Fruit fly (Drosophila melanogaster) ovary, adult (tissue): ENCODE measurements around the gene CG9302.
A peak's percentile ranks its signal among the peaks of the same experiment; 100 is the strongest.

Source experiments
- CG17801 ChIP-seq: fragments of 200-800 bp; optimal IDR thresholded peaks from 2 replicates; lab custom pipeline; 2019; ENCODE audit warnings: missing biosample characterization, mild to moderate bottlenecking, missing genetic modification characterization, moderate library complexity; ENCODE audit not compliant: partially characterized antibody

The CG9302 gene

dm6 chr2L:13378488-13378964, at the start of gene CG9302, which contains the start of gene beta'COP:
CG9302 (minus strand) TSS chr2L:13378538.
beta'COP (plus strand) TSS chr2L:13378902.
- TF ChIP-seq CG17801, result peak; percentile 81

- TF ChIP-seq CG17801, result no peak
These were observed 36.5 kb upstream of the CG9302 start, which contains the start of the genes CG16956, CG42784 and CG43850 for dm6 chr2L:13414525-13415481. CG16956 (minus strand) TSS chr2L:13414575. CG42784 (plus strand) TSS chr2L:13415431. CG43850 (plus strand) TSS chr2L:13415431.

- TF ChIP-seq CG17801, result no peak
These were observed 33.9 kb upstream of the CG9302 start, which contains the start of gene Flad2 for dm6 chr2L:13412219-13412618. Flad2 (plus strand) TSS chr2L:13412519.

- TF ChIP-seq CG17801, result peak; percentile 68
These were observed 33.2 kb upstream of the CG9302 start, which contains the start of gene Vm34Ca for dm6 chr2L:13411566-13411965. Vm34Ca (minus strand) TSS chr2L:13411631.

- peak; percentile 75 for TF ChIP-seq CG17801
These were observed 21.2 kb upstream of the CG9302 start for dm6 chr2L:13399565-13399964.

- peak; percentile 89 for TF ChIP-seq CG17801
These were observed 20.4 kb upstream of the CG9302 start, which contains the start of the genes CG10859 and CG7110 for dm6 chr2L:13398614-13399161. CG10859 (minus strand) TSS chr2L:13398664. CG7110 (plus strand) TSS chr2L:13398991.

dm6 chr2L:13397393-13397792, 19.1 kb upstream of the CG9302 start:
- TF ChIP-seq CG17801, result no peak

dm6 chr2L:13396084-13396483, 17.7 kb upstream of the CG9302 start, which contains the start of gene CG16957:
CG16957 (minus strand) TSS chr2L:13396184.
- TF ChIP-seq CG17801, result no peak

dm6 chr2L:13394903-13395302, 16.6 kb upstream of the CG9302 start, which contains the start of gene RpL24:
RpL24 (minus strand) TSS chr2L:13395131.
- peak; percentile 98 for TF ChIP-seq CG17801

- peak; percentile 99 for TF ChIP-seq CG17801
These were observed 8.9 kb upstream of the CG9302 start, which contains the start of the genes Ing5 and CG7099 for dm6 chr2L:13387255-13387654. Ing5 (minus strand) TSS chr2L:13387312. CG7099 (plus strand) TSS chr2L:13387571.

- TF ChIP-seq CG17801, result peak; percentile 29
These were observed 4.2 kb upstream of the CG9302 start, which contains the start of gene loqs for dm6 chr2L:13382351-13383029. loqs (plus strand) TSS chr2L:13382652.

- TF ChIP-seq CG17801, result no peak
These were observed 2.3 kb downstream of the CG9302 start for dm6 chr2L:13376086-13376485.

dm6 chr2L:13373435-13374242, 4.7 kb downstream of the CG9302 start, which contains the start of the genes Bdp1 and CG6565:
Bdp1 (minus strand) TSS chr2L:13373890.
CG6565 (plus strand) TSS chr2L:13374019.
- peak; percentile 88 for TF ChIP-seq CG17801

dm6 chr2L:13370762-13371161, 7.6 kb downstream of the CG9302 start, which contains the start of gene ND-B22:
ND-B22 (minus strand) TSS chr2L:13371110.
- TF ChIP-seq CG17801, result peak; percentile 66

dm6 chr2L:13368940-13369339, 9.4 kb downstream of the CG9302 start, which contains the start of gene CG31855:
CG31855 (plus strand) TSS chr2L:13369204.
- peak; percentile 90 for TF ChIP-seq CG17801
